Fruit fly (Drosophila melanogaster): ENCODE measurements around the gene Cad88C.

Cad88C gene

dm6 chr3R:14630119-14630623 lies at the start of gene Cad88C:
Cad88C (plus strand) TSS chr3R:14630478.
- no peak for TF ChIP-seq CG8478 (optimal IDR thresholded peaks at IDR 0.05)
- no peak for TF ChIP-seq EcR (GFP tag; optimal IDR thresholded peaks at IDR 0.05)
- no peak for TF ChIP-seq psq (optimal IDR thresholded peaks at IDR 0.05)
- no peak for TF ChIP-seq pan (optimal IDR thresholded peaks at IDR 0.05)
- no peak for TF ChIP-seq Dll (optimal IDR thresholded peaks at IDR 0.05)
- no peak for TF ChIP-seq usp (GFP tag; optimal IDR thresholded peaks at IDR 0.05)

DNA sequence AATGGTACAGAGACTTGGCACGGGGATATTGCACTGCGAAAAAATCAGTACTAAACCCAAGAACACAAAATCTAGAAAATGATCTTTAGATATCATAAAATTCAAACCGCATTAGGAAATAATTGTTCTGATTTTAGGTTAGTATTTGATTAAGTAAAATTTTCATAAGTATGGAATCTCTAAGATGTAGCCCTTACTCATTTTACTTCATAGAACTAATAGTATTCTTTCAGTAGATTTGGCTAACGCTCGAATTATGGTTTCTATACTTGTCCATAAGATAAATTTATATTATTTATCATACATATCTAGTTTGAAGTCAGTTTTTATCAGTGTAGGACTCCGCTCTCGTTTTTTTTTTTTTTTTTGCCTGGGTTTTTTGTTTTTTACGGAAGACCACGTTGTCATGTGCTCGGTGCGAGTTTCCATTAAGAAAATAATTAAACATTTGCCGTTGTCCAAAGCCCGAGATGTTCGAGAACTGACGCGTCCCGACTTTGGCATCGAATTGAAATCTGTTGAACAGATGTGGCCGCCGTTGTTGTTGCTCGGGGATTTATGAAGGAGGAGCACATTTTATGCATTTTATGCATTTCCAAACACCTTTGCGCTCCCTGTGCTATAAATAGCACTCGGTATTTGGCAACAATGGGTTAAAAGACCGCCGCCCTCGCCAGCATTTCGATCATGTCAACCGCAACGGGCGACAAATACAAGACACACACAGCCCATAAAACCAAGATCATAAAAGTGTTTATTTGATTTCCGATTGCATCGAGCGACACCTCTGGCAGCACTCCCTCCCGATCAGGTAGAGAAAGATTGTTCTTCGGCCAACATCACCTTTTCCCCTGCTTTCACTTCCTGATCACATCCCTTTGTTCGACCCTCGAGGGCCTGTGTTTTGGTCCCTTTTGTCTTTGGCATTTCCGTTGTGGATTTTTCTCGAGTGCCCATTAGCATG lies 43.5 kb upstream of the Cad88C start:
- TF ChIP-seq CG8478 (optimal IDR thresholded peaks at IDR 0.05) (no peak), pan (optimal IDR thresholded peaks at IDR 0.05) (no peak), psq (optimal IDR thresholded peaks at IDR 0.05) (no peak), Dll (optimal IDR thresholded peaks at IDR 0.05) (no peak), EcR (GFP tag; optimal IDR thresholded peaks at IDR 0.05) (no peak), usp (GFP tag; optimal IDR thresholded peaks at IDR 0.05) (no peak)

DNA sequence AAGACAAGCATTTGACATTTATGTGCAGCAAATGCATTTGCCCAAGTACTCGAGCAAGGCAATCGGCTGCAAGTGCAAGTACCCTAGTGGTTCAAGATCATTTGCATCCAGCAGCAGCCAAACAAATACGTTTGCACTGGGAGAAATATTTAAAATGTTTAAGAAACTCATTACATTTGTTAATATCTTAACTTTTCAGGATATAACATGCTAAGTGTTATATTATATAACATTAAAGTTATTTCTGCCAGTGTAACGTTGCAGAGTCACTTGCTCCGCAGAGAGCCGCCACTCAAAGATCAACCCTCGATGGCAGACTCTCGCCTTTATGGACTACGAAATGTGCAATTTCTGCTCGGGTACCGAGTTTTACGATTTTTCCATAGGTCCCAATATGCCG lies 40.8 kb upstream of the Cad88C start:
- TF ChIP-seq pan (optimal IDR thresholded peaks at IDR 0.05) (no peak), EcR (GFP tag; optimal IDR thresholded peaks at IDR 0.05) (no peak), Dll (optimal IDR thresholded peaks at IDR 0.05) (no peak)

- TF ChIP-seq usp (GFP tag; optimal IDR thresholded peaks at IDR 0.05), result no peak
- TF ChIP-seq EcR (GFP tag; optimal IDR thresholded peaks at IDR 0.05), result no peak
- TF ChIP-seq pan (optimal IDR thresholded peaks at IDR 0.05), result no peak
- TF ChIP-seq psq (optimal IDR thresholded peaks at IDR 0.05), result no peak
- no peak for TF ChIP-seq Dll (optimal IDR thresholded peaks at IDR 0.05)
- TF ChIP-seq CG8478 (optimal IDR thresholded peaks at IDR 0.05), result no peak
These were observed 39.3 kb upstream of the Cad88C start for dm6 chr3R:14590753-14591535.

dm6 chr3R:14597935-14598424 lies 32.3 kb upstream of the Cad88C start:
- TF ChIP-seq EcR (GFP tag; optimal IDR thresholded peaks at IDR 0.05) (no peak), pan (optimal IDR thresholded peaks at IDR 0.05) (no peak), psq (optimal IDR thresholded peaks at IDR 0.05) (no peak), CG8478 (optimal IDR thresholded peaks at IDR 0.05) (no peak), usp (GFP tag; optimal IDR thresholded peaks at IDR 0.05) (no peak), Dll (optimal IDR thresholded peaks at IDR 0.05) (no peak)

dm6 chr3R:14608892-14609692 lies 21.2 kb upstream of the Cad88C start, which contains the start of gene CG14853:
CG14853 (plus strand) TSS chr3R:14609642.
- TF ChIP-seq usp (GFP tag; optimal IDR thresholded peaks at IDR 0.05) (no peak), pan (optimal IDR thresholded peaks at IDR 0.05) (peak; percentile 58)

- TF ChIP-seq Dll (optimal IDR thresholded peaks at IDR 0.05) (no peak), psq (optimal IDR thresholded peaks at IDR 0.05) (no peak), CG8478 (optimal IDR thresholded peaks at IDR 0.05) (no peak), usp (GFP tag; optimal IDR thresholded peaks at IDR 0.05) (no peak), EcR (GFP tag; optimal IDR thresholded peaks at IDR 0.05) (no peak), pan (optimal IDR thresholded peaks at IDR 0.05) (no peak)
These were observed 7.7 kb upstream of the Cad88C start for dm6 chr3R:14622571-14622970.

DNA sequence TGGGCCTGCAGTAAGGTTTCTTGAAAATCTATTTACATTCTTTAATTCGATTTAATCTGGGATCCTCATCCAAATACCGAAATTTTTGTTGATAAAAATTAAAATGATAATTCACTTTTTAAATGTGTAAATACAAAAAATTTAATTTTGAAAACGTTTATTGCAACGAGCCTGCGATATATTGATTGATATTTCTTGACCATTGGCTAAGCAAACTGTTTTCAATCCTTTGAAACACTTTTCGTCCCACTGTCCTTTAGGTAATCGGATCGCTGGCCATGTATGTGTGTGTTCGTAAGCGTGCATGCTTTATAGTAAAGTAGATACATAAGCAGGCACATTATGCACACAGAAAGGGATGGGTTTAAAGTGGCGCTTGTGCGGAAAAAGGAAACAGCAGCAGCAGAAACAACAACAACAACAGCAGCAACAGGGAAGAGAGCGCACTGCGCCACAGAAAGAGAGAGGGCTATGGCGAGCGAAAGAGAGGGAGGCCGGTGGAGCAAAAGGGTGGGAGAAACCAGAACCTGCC lies 6.1 kb upstream of the Cad88C start:
- TF ChIP-seq usp (GFP tag; optimal IDR thresholded peaks at IDR 0.05) (no peak), EcR (GFP tag; optimal IDR thresholded peaks at IDR 0.05) (no peak), pan (optimal IDR thresholded peaks at IDR 0.05) (no peak), psq (optimal IDR thresholded peaks at IDR 0.05) (no peak), Dll (optimal IDR thresholded peaks at IDR 0.05) (no peak), CG8478 (optimal IDR thresholded peaks at IDR 0.05) (no peak)

DNA sequence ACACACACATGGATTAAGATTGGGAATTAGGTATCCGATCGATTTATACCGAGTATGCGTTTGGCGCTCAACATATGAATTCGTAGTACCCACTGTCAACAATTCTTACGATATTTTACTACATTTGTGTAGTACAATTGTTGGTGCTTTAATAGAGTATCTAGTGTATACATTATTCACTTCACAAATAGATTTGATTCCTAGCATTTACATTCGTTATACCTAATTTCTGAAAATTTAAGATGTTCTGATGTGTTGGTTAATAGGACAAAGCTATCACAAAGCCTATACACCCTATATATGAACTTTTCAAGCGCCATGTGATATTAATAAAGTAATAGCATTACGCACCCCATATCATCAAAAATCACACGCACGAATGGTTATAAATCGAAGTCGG lies 5.6 kb upstream of the Cad88C start:
- TF ChIP-seq Dll (optimal IDR thresholded peaks at IDR 0.05) (no peak), pan (optimal IDR thresholded peaks at IDR 0.05) (no peak), CG8478 (optimal IDR thresholded peaks at IDR 0.05) (no peak), EcR (GFP tag; optimal IDR thresholded peaks at IDR 0.05) (no peak)

- TF ChIP-seq CG8478 (optimal IDR thresholded peaks at IDR 0.05) (no peak), pan (optimal IDR thresholded peaks at IDR 0.05) (no peak), psq (optimal IDR thresholded peaks at IDR 0.05) (no peak), usp (GFP tag; optimal IDR thresholded peaks at IDR 0.05) (no peak), EcR (GFP tag; optimal IDR thresholded peaks at IDR 0.05) (no peak), Dll (optimal IDR thresholded peaks at IDR 0.05) (no peak)
These were observed 4.8 kb upstream of the Cad88C start, which contains the start of the genes put and His4r for dm6 chr3R:14625215-14626156. put (minus strand) TSS chr3R:14625703. His4r (plus strand) TSS chr3R:14625755.
